Fruit fly (Drosophila melanogaster): ENCODE results near the gene tra.

Gene tra

DNA sequence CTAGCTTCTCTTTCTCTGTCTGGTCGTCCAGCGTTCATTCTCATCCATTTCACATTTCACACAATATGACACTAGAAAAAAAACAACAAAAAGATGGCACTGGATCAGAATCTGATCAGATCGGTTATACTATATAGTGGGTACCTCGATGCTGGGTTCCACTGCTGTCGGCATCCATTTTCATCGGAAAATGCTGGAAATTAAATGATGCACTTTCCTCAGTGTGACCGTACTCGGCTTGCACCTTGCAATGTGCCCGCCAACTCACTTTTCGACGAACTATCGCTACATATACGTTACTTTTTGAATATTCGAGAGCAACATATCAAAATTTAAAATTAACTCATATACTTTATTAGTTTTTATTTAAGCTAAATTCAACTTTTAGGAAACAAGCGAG lies at the start of gene tra:
Gene tra, minus strand, starts transcription at position 191 of the 400 bp plus-strand sequence.
- TF ChIP-seq CG9948 (tag; optimal IDR thresholded peaks at IDR 0.05) (no peak), CG10348 (GFP tag; IDR thresholded peaks at IDR 0.05) (no peak), Ets98B (GFP tag; IDR thresholded peaks at IDR 0.05) (no peak), CG8301 (tag; optimal IDR thresholded peaks at IDR 0.05) (no peak), Snoo (tag; optimal IDR thresholded peaks at IDR 0.05) (no peak), CG17806 (tag; optimal IDR thresholded peaks at IDR 0.05) (no peak), fd96Ca (GFP tag; IDR thresholded peaks at IDR 0.05) (no peak), Pif1A (GFP tag; optimal IDR thresholded peaks at IDR 0.05) (no peak), CG13204 (GFP tag; optimal IDR thresholded peaks at IDR 0.05) (no peak), CG12605 (GFP tag; IDR thresholded peaks at IDR 0.05) (no peak), CG14655 (GFP tag; optimal IDR thresholded peaks at IDR 0.05) (no peak), CG15710 (tag; optimal IDR thresholded peaks at IDR 0.05) (no peak), D1 (tag; optimal IDR thresholded peaks at IDR 0.05) (no peak), CG8159 (tag; optimal IDR thresholded peaks at IDR 0.05) (no peak), EcR (GFP tag; optimal IDR thresholded peaks at IDR 0.05) (no peak)

DNA sequence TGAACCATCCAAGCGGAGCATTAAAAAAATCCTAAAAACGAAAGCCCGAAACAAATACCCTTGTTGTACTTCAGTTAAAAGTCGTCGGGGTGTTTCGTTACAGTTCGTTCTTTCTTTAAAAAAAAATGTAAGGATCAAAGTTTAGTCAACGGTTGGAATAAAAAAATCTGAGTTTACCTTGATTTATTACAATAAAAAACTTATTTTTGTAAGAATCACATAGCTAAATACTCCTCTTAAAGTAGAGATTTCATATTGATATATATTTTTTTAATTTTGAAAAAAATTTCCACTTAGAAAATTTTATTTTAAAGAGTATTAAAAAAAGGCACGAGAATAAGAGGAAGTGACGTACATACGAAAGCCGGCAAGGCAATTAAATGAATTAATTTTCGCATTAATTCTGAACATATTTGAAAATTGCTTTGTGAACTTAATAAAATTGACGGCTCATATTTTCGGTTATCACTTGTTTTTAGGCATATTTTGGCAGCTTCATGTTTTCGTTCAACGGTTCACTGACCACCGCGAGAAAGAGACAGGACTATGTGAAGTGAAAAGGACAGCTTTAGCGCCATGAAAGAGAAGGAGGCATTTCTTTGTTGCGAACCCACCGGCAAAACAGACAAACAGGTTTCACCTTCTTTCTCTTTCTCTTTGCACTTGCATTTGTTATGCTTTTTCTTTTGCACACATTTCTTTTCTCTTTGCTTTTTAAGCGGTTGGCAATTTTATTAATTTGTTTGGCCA lies 48.0 kb upstream of the tra start:
- TF ChIP-seq CG32121 (GFP tag; IDR thresholded peaks at IDR 0.05) (no peak; the same call in 1 of the 2 replicates), CG17806 (tag; optimal IDR thresholded peaks at IDR 0.05) (no peak), CG8159 (tag; optimal IDR thresholded peaks at IDR 0.05) (peak; percentile 47), CG12605 (GFP tag; IDR thresholded peaks at IDR 0.05) (no peak), CG9948 (tag; optimal IDR thresholded peaks at IDR 0.05) (peak; percentile 2), CG10348 (GFP tag; IDR thresholded peaks at IDR 0.05) (no peak), Snoo (tag; optimal IDR thresholded peaks at IDR 0.05) (peak; percentile 27), EcR (GFP tag; optimal IDR thresholded peaks at IDR 0.05) (peak; percentile 80), Ets98B (GFP tag; IDR thresholded peaks at IDR 0.05) (peak; percentile 34; the same call in 1 of the 2 replicates), gl (tag; optimal IDR thresholded peaks at IDR 0.05) (no peak), CG14655 (GFP tag; optimal IDR thresholded peaks at IDR 0.05) (peak; percentile 3), CG15710 (tag; optimal IDR thresholded peaks at IDR 0.05) (peak; percentile 2), CG8301 (tag; optimal IDR thresholded peaks at IDR 0.05) (no peak), CG34367 (tag; optimal IDR thresholded peaks at IDR 0.05) (no peak)

DNA sequence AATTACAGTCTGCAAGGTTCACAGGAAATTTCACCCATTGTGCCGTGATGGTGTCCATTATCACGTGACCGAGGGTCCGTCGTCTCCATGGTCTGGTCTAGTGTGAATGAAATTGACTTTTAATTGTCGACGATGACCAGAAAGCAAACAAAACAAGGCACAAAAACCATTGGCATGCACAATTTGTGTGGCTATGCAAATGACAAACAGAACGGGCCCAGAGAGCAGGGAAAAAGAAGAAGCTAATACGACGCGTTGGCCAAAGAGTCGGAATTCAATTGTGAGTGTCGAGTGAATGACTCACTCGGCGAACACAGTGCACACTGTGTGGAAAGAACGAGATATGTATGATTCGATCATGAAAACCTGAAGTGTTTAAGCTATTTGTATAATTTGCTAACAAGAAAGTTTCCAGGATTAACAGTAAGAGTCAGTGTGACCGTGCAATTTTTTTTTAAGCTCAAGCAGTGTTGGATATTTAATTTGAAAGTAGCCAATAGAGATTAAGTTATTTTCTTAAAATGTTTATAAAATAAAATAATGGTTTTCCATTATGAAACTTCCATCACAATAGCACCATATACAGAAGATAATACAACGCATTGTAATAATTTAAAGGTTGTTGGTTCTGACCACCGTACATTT lies 44.8 kb upstream of the tra start:
- TF ChIP-seq CG8301 (tag; optimal IDR thresholded peaks at IDR 0.05) (peak; percentile 9), D1 (tag; optimal IDR thresholded peaks at IDR 0.05) (no peak), Pif1A (GFP tag; optimal IDR thresholded peaks at IDR 0.05) (peak; percentile 40), CG4496 (GFP tag; IDR thresholded peaks at IDR 0.05) (0 out of 3 replicates have a peak, but pooled peaks have one; percentile 23), CG14655 (GFP tag; optimal IDR thresholded peaks at IDR 0.05) (peak; percentile 27), CG12605 (GFP tag; IDR thresholded peaks at IDR 0.05) (no peak), rn (GFP tag; IDR thresholded peaks at IDR 0.05) (no peak), EcR (GFP tag; optimal IDR thresholded peaks at IDR 0.05) (no peak), gl (tag; optimal IDR thresholded peaks at IDR 0.05) (no peak), Pif1B (GFP tag; optimal IDR thresholded peaks at IDR 0.05) (peak; percentile 30), Ets98B (GFP tag; IDR thresholded peaks at IDR 0.05) (peak; percentile 14; the same call in 1 of the 2 replicates)

DNA sequence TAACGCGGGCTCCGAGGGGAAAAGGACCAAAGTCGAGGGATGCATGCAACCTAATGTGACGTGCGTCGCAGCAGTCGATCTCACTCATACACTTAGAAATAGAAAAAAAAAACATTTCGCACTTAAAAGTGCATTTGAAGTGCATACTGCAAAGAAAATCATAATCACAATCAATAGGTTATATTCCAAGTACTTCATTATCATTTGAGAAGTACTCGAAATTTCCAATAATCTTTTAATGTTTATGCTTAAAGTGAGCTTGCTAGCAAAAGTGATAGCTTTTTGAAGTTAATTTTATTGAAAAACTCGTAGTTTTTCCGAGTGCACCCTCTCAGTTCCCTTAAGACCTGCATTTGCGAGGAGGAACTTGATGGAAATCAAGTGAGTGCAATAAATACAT lies 43.7 kb upstream of the tra start:
- peak; percentile 17 for TF ChIP-seq Pif1A (GFP tag; optimal IDR thresholded peaks at IDR 0.05)
- TF ChIP-seq CG14655 (GFP tag; optimal IDR thresholded peaks at IDR 0.05): peak; percentile 31
- TF ChIP-seq rn (GFP tag; IDR thresholded peaks at IDR 0.05): no peak
- TF ChIP-seq Pif1B (GFP tag; optimal IDR thresholded peaks at IDR 0.05): no peak
- no peak for TF ChIP-seq Ets98B (GFP tag; IDR thresholded peaks at IDR 0.05)
- peak; percentile 31; the same call in 2 of the 3 replicates for TF ChIP-seq CG4496 (GFP tag; IDR thresholded peaks at IDR 0.05)
- TF ChIP-seq EcR (GFP tag; optimal IDR thresholded peaks at IDR 0.05): no peak
- peak; percentile 55 for TF ChIP-seq CG9948 (tag; optimal IDR thresholded peaks at IDR 0.05)
- TF ChIP-seq D1 (tag; optimal IDR thresholded peaks at IDR 0.05): peak; percentile 7
- no peak for TF ChIP-seq Snoo (tag; optimal IDR thresholded peaks at IDR 0.05)
- TF ChIP-seq fd96Ca (GFP tag; IDR thresholded peaks at IDR 0.05): no peak
- TF ChIP-seq CG10348 (GFP tag; IDR thresholded peaks at IDR 0.05): no peak
- TF ChIP-seq CG8301 (tag; optimal IDR thresholded peaks at IDR 0.05): peak; percentile 31
- peak; percentile 9 for TF ChIP-seq CG15710 (tag; optimal IDR thresholded peaks at IDR 0.05)
- TF ChIP-seq CG12605 (GFP tag; IDR thresholded peaks at IDR 0.05): no peak
- no peak for TF ChIP-seq gl (tag; optimal IDR thresholded peaks at IDR 0.05)
- TF ChIP-seq CG13204 (GFP tag; optimal IDR thresholded peaks at IDR 0.05): no peak
- TF ChIP-seq CG17806 (tag; optimal IDR thresholded peaks at IDR 0.05): peak; percentile 26
- TF ChIP-seq CG8159 (tag; optimal IDR thresholded peaks at IDR 0.05): peak; percentile 45
- no peak for TF ChIP-seq CG34367 (tag; optimal IDR thresholded peaks at IDR 0.05)
- TF ChIP-seq CG32121 (GFP tag; IDR thresholded peaks at IDR 0.05): no peak

DNA sequence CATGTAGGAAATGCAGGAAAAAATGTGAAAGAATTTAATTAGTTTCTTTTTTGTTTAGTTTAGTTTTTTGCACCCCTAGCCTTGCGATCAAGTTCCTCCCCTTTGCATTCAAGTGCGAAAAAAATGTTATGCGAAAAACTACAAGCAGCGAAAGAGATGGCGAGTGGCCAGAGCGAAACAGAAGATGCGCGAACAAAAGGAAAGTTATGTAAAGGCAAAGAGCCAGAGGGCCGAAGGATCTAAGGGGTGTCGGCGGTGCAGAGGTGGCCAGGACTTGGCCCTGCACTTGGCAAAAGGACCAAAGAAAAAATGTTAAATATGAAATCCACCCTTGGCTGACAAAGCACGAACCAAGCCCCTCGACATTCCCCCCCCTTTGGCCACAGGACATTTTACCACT lies 43.2 kb upstream of the tra start:
- no peak for TF ChIP-seq CG9948 (tag; optimal IDR thresholded peaks at IDR 0.05)
- no peak for TF ChIP-seq Pif1A (GFP tag; optimal IDR thresholded peaks at IDR 0.05)
- no peak for TF ChIP-seq Ets98B (GFP tag; IDR thresholded peaks at IDR 0.05)
- TF ChIP-seq CG12605 (GFP tag; IDR thresholded peaks at IDR 0.05): no peak
- no peak for TF ChIP-seq D1 (tag; optimal IDR thresholded peaks at IDR 0.05)
- no peak for TF ChIP-seq CG17806 (tag; optimal IDR thresholded peaks at IDR 0.05)
- TF ChIP-seq CG10348 (GFP tag; IDR thresholded peaks at IDR 0.05): no peak
- TF ChIP-seq CG4496 (GFP tag; IDR thresholded peaks at IDR 0.05): no peak
- TF ChIP-seq CG8159 (tag; optimal IDR thresholded peaks at IDR 0.05): no peak
- no peak for TF ChIP-seq CG32121 (GFP tag; IDR thresholded peaks at IDR 0.05)
- TF ChIP-seq CG14655 (GFP tag; optimal IDR thresholded peaks at IDR 0.05): no peak
- no peak for TF ChIP-seq Snoo (tag; optimal IDR thresholded peaks at IDR 0.05)
- no peak for TF ChIP-seq CG8301 (tag; optimal IDR thresholded peaks at IDR 0.05)
- no peak for TF ChIP-seq CG15710 (tag; optimal IDR thresholded peaks at IDR 0.05)
- no peak for TF ChIP-seq rn (GFP tag; IDR thresholded peaks at IDR 0.05)
- no peak for TF ChIP-seq EcR (GFP tag; optimal IDR thresholded peaks at IDR 0.05)
- TF ChIP-seq fd96Ca (GFP tag; IDR thresholded peaks at IDR 0.05): no peak; the same call in 2 of the 3 replicates
- no peak for TF ChIP-seq CG13204 (GFP tag; optimal IDR thresholded peaks at IDR 0.05)

Data from whole organism, pupa.